Worm (Caenorhabditis elegans) whole organism, L4 larva: ENCODE results near the gene Y39A1A.20.

Source experiments
- aly-2 ChIP-seq: sonication (generic microtip); optimal IDR thresholded peaks from 2 replicates; lab custom pipeline; 2018; ENCODE audit warnings: missing biosample characterization, missing genetic modification characterization
- ctbp-1 ChIP-seq: fragments of 200-800 bp; sonication (Bioruptor generic); IDR thresholded peaks from 2 replicates; pipeline ENCODE4 v1.3.6; 2022; ENCODE audit warnings: missing genetic modification reagents, missing genetic modification characterization, missing compliant biosample characterization
- dmd-6 ChIP-seq: fragments of 200-800 bp; sonication (Bioruptor generic); IDR thresholded peaks from 2 replicates; pipeline ENCODE4 v1.3.6; 2022; ENCODE audit warnings: missing genetic modification reagents, missing genetic modification characterization, missing compliant biosample characterization
- lin-38 ChIP-seq: fragments of 200-800 bp; sonication (Bioruptor generic); IDR thresholded peaks from 2 replicates; pipeline ENCODE4 v1.3.6; 2022; ENCODE audit warnings: missing genetic modification reagents, missing genetic modification characterization, missing compliant biosample characterization
- lin-39 ChIP-seq: fragments of 150-350 bp; optimal IDR thresholded peaks from 2 replicates; lab custom pipeline; 2014; ENCODE audit warnings: missing biosample characterization, missing genetic modification reagents, missing genetic modification characterization
- nhr-10 ChIP-seq: fragments of 150-350 bp; optimal IDR thresholded peaks from 2 replicates; lab custom pipeline; 2014; ENCODE audit warnings: missing biosample characterization, missing genetic modification characterization
- nhr-11 ChIP-seq: fragments of 150-350 bp; optimal IDR thresholded peaks from 2 replicates; lab custom pipeline; 2014; ENCODE audit warnings: missing biosample characterization, missing genetic modification characterization
- nhr-237 ChIP-seq: sonication (generic microtip); optimal IDR thresholded peaks from 2 replicates; lab custom pipeline; 2017; ENCODE audit warnings: missing biosample characterization, missing genetic modification characterization

DNA sequence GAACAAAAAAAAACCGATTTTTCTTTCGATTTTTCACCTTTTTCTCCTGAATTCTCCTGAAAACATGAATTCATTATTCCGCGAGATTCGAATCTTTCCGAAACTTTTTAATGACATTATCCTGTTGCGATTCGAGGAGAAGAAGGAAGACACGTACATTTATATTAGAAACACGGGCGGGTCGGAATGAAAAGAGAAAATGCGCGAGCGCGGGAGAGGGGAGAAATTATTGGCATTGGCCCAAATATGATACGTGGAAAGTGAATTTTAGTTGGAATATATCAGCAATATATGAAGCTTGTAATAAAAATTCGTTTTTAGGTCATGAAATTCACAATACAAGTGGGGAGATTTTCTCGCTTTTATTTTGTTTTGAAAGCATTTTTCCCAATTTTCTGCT, 46.9 kb downstream of the Y39A1A.20 start:
- TF ChIP-seq lin-38 (GFP tag; lab: Robert Waterston, UW) (no peak), nhr-237 (tag; lab: Kevin White, UChicago) (no peak), aly-2 (no peak), lin-39 (tag; lab: Kevin White, UChicago) (no peak), nhr-11 (no peak), nhr-10 (tag; lab: Kevin White, UChicago) (no peak), ctbp-1 (no peak), dmd-6 (GFP tag; lab: Robert Waterston, UW) (no peak)
